Worm (Caenorhabditis elegans): ENCODE data around the gene bath-47.
"Not testable (repeated sequence)": the region's sequence is repeated elsewhere in the genome, so short reads cannot be mapped to it uniquely, and the experiment has no call there.

The bath-47 gene

DNA sequence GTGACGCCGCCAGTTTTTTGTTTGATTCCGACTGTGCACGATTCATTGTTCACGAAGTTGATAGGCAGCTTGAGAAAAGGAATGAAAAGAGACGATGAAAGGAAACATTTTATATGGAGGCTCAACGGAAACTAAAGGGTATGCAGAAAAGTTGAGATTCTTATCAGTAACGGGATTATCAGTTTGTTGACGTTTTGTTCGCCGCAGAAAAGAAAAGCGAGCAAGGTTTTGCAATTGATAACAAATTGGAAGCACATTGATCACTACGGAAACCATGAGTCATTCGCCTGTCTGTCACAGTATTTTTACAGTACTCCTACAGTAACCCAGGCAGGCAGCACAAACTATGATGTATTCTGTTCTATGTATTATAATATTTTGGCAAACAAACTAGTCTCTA is 34.4 kb downstream of the bath-47 start:
- TF ChIP-seq egl-43 (GFP tag; IDR thresholded peaks at IDR 0.05) = no peak
- TF ChIP-seq lin-15B (tag; optimal IDR thresholded peaks at IDR 0.05) = no peak
- no peak for TF ChIP-seq mep-1 (tag; optimal IDR thresholded peaks at IDR 0.05)
- TF ChIP-seq mdl-1 (tag; optimal IDR thresholded peaks at IDR 0.05) = no peak
- TF ChIP-seq dmd-6 (GFP tag; IDR thresholded peaks at IDR 0.05) = peak; percentile 52; the same call in 1 of the 2 replicates
- TF ChIP-seq hlh-11 (tag; optimal IDR thresholded peaks at IDR 0.05) = no peak
- TF ChIP-seq T26A8.4 (GFP tag; IDR thresholded peaks at IDR 0.05) = no peak
- peak; percentile 4 for TF ChIP-seq nhr-28 (tag; optimal IDR thresholded peaks at IDR 0.05)
- no peak for TF ChIP-seq hif-1 (tag; optimal IDR thresholded peaks at IDR 0.05)
- peak; percentile 46 for TF ChIP-seq aha-1 (tag)
- TF ChIP-seq dve-1 (tag; optimal IDR thresholded peaks at IDR 0.05; ENCODE audit: insufficient read depth) = no peak

DNA sequence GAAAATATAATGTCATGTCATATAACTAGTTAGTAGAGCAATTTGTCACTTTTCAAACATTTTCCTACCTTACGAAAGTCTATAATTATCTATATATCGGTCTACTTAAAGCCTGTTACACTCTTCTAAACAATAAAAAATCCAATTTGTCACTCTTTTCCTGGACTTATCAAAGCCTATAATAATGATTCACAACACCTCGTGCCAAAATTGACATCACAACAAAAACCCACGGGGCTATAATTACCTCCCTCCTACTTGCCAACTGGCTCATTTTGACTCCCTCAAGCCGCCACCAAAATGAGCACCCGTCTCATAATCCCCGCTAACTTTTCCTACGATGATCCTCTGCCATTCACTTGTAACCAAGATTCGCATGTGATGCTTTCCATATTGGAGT is 34.8 kb downstream of the bath-47 start, which contains the start of gene srg-20:
Gene srg-20 (plus strand): TSS at position 301 of the 400 bp plus-strand sequence.
- TF ChIP-seq zfp-3 (GFP tag; conservative IDR thresholded peaks at IDR 0.05); ztf-11 (tag; optimal IDR thresholded peaks at IDR 0.05); lin-13 (GFP tag; optimal IDR thresholded peaks at IDR 0.05): not testable (repeated sequence)

DNA sequence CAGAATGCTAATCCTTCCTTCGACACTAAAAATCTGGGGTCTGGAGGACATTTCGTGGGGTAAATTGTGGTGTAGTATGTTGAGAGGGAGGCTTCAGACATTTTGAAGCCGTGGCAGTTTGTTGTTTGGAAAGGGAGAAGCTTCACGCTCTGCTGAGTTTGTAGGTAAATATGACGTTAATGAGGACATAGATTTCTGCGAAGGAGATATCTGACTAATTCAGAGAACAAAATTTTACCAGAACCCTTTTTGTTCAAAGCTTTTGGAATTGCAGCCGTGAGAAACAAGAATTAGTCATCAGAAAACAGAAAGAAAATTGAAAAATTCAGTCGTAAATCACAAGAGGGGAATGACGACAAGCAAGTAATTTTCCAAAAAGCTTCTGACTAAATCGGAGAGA is 38.9 kb downstream of the bath-47 start, which contains the start of gene srh-72:
Gene srh-72 (minus strand): TSS at position 101 of the 400 bp plus-strand sequence.
- TF ChIP-seq snpc-1.2 (GFP tag; IDR thresholded peaks at IDR 0.05) (no peak), Y105C5A.15 (GFP tag; IDR thresholded peaks at IDR 0.05) (no peak), ceh-62 (tag; optimal IDR thresholded peaks at IDR 0.05) (no peak), nhr-25 (tag; optimal IDR thresholded peaks at IDR 0.05; ENCODE audit: borderline replicate concordance, insufficient read depth) (no peak), nhr-102 (tag; optimal IDR thresholded peaks at IDR 0.05) (no peak), hmg-1.1 (GFP tag; IDR thresholded peaks at IDR 0.05) (no peak), daf-12 (tag; optimal IDR thresholded peaks at IDR 0.05) (no peak), nhr-6 (tag; optimal IDR thresholded peaks at IDR 0.05) (no peak), F49E8.2 (tag; optimal IDR thresholded peaks at IDR 0.05; ENCODE audit: borderline replicate concordance) (no peak), nhr-77 (tag; optimal IDR thresholded peaks at IDR 0.05) (no peak), ceh-20 (GFP tag; IDR thresholded peaks at IDR 0.05) (no peak), gei-8 (GFP tag; optimal IDR thresholded peaks at IDR 0.05) (no peak), arid-1 (GFP tag; conservative IDR thresholded peaks at IDR 0.05) (no peak)

DNA sequence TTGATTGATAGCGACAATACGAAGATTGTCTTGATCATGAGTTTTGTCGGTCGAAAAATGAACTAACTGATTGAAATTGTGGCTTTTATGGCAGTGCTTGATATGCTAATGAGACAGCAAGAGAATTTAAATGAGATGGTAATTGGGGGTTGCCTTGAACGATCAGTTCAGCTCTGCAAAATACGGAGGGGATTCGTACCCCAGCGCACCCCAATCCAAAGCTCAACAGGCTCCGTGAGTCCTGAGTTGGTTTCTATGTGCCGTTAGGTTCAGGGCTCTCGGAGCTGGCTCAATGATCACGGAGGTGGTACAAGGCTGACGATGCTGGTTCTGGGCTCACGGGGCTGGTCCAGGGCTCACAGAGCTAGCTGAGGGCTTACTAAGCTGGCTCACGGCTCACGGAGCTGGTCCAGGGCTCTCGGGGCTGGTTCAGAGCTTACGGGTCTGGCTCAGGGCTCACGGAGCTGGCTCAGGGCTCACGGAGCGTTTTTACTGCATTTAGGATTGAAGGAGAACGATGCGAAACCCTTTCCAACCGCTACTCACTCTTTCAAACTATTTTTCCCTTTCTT is 43.3 kb downstream of the bath-47 start, which contains the start of gene ZC204.6:
Gene ZC204.6 (minus strand): TSS at position 51 of the 572 bp plus-strand sequence.
- TF ChIP-seq aha-1 (tag) (peak; percentile 42), dpl-1 (GFP tag; optimal IDR thresholded peaks at IDR 0.05) (no peak), ZK546.5 (tag; optimal IDR thresholded peaks at IDR 0.05) (no peak), egl-43 (GFP tag; IDR thresholded peaks at IDR 0.05) (0 out of 2 replicates have a peak, but pooled peaks have one; percentile 27), set-16 (GFP tag; IDR thresholded peaks at IDR 0.05) (peak; percentile 93)

DNA sequence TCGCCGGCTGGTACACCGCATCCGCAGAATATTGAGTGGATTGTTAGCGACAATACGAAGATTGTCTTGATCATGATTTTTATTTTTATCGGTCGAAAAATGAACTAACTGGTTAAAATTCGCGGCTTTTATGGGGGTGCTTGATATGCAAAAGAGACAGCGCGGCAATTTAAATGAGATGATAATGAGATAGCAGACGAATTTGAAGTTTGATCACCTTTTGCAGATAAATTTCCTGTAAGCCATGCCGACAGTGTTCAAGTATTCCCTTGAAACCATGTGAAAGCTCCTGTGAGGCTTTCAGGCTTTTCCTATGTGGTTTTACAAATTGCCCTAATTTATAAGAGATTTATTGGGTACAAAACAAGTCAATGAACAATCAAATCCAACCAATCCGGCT is 44.6 kb downstream of the bath-47 start, which contains the start of gene ZC204.17:
Gene ZC204.17 (minus strand): TSS at position 101 of the 400 bp plus-strand sequence.
- TF ChIP-seq nhr-102 (tag; optimal IDR thresholded peaks at IDR 0.05) (no peak), fkh-10 (GFP tag; optimal IDR thresholded peaks at IDR 0.05) (no peak), ces-1 (GFP tag; optimal IDR thresholded peaks at IDR 0.05) (no peak), mxl-3 (GFP tag; optimal IDR thresholded peaks at IDR 0.05) (no peak), unc-39 (tag; optimal IDR thresholded peaks at IDR 0.05) (no peak), aly-2 (tag; optimal IDR thresholded peaks at IDR 0.05) (no peak), ceh-62 (tag; optimal IDR thresholded peaks at IDR 0.05) (no peak), nhr-42 (GFP tag; IDR thresholded peaks at IDR 0.05) (no peak), dve-1 (tag; optimal IDR thresholded peaks at IDR 0.05; ENCODE audit: insufficient read depth) (no peak)

All from whole organism, L4 larva.